Fruit fly (Drosophila melanogaster) whole organism, embryonic: Measurements from ENCODE around the gene CG12581.
"Not testable (repeated sequence)": the region's sequence is repeated elsewhere in the genome, so short reads cannot be mapped to it uniquely, and the experiment has no call there.

Source experiments
- Bdp1 ChIP-seq: fragments of 200-800 bp; sonication (Bioruptor generic); optimal IDR thresholded peaks from 3 replicates; lab custom pipeline; 2016; ENCODE audit warnings: missing biosample characterization, missing genetic modification characterization
- CG3847 ChIP-seq: fragments of 200-800 bp; sonication (Bioruptor generic); IDR thresholded peaks from 2 replicates; pipeline ENCODE4 v1.3.6; 2022; ENCODE audit warnings: missing biosample characterization, missing genetic modification characterization
- Side ChIP-seq: fragments of 200-800 bp; sonication (Bioruptor generic); optimal IDR thresholded peaks from 2 replicates; lab custom pipeline; 2016; ENCODE audit warnings: missing biosample characterization, missing genetic modification characterization
- Spps ChIP-seq: fragments of 200-800 bp; sonication (Bioruptor generic); optimal IDR thresholded peaks from 2 replicates; lab custom pipeline; 2018; ENCODE audit warnings: missing biosample characterization, mild to moderate bottlenecking, missing genetic modification characterization
- ap ChIP-seq: fragments of 200-800 bp; sonication (Bioruptor generic); IDR thresholded peaks from 2 replicates; pipeline ENCODE4 v1.3.6; 2022; ENCODE audit warnings: missing biosample characterization, missing genetic modification characterization
- az2 ChIP-seq: fragments of 200-800 bp; sonication (Bioruptor generic); optimal IDR thresholded peaks from 3 replicates; lab custom pipeline; 2016; ENCODE audit warnings: missing biosample characterization, missing genetic modification characterization
- esg ChIP-seq: fragments of 200-800 bp; sonication (Bioruptor generic); conservative IDR thresholded peaks from 2 replicates; pipeline ENCODE4 v1.3.6; 2022; ENCODE audit warnings: missing biosample characterization, missing genetic modification characterization
- gsb ChIP-seq: fragments of 200-800 bp; sonication (Bioruptor generic); IDR thresholded peaks from 2 replicates; pipeline ENCODE4 v1.3.6; 2022; ENCODE audit warnings: missing biosample characterization, missing genetic modification characterization
- h ChIP-seq: fragments of >200 bp; optimal IDR thresholded peaks from 2 replicates; lab custom pipeline; 2017
- klu ChIP-seq: fragments of 200-800 bp; sonication (Bioruptor generic); IDR thresholded peaks from 2 replicates; pipeline ENCODE4 v1.3.6; 2022; ENCODE audit warnings: missing biosample characterization, missing genetic modification characterization
- slbo ChIP-seq: fragments of 200-800 bp; sonication (Bioruptor generic); IDR thresholded peaks from 2 replicates; pipeline ENCODE4 v1.3.6; 2022; ENCODE audit warnings: missing biosample characterization, missing genetic modification characterization
- twi ChIP-seq: fragments of 200-800 bp; optimal IDR thresholded peaks from 2 replicates; lab custom pipeline; 2019; ENCODE audit warnings: missing biosample characterization, mild to moderate bottlenecking, missing genetic modification characterization, moderate library complexity

DNA sequence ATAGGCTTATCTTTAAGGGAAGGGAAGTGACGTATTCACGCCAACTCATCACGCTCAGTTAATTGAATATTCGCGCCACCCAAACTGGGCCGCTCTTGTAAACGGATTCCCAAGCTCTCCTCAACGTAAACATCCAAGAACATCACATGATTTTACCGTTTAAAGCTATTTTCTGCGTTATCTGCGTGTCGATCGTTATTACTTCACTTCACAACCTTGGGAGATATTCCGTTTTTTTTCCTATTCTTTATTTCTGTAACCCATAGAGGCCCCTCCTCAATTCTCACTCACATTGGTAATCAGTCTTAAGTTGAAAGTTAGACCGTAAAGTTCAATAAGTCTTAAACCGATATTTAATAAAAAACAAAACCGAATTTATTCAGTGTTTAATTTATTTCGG lies 48.3 kb upstream of the CG12581 start, which contains the start of gene Gfat1:
- TF ChIP-seq gsb (GFP tag; lab: Robert Waterston, UW); slbo; Spps (tag; lab: Kevin White, UChicago); Bdp1 (GFP tag; lab: Kevin White, UChicago); ap (GFP tag; lab: Robert Waterston, UW); h (lab: Kevin White, UChicago); esg (GFP tag; lab: Robert Waterston, UW); CG3847 (GFP tag; lab: Robert Waterston, UW); klu (GFP tag; lab: Robert Waterston, UW); twi; az2; Side (GFP tag; lab: Kevin White, UChicago): not testable (repeated sequence)
